Fruit fly (Drosophila melanogaster) whole organism, embryonic: ENCODE data around the gene CG16717.

Source experiments
- Adf1 ChIP-seq: fragments of 200-800 bp; sonication (Bioruptor generic); IDR thresholded peaks from 2 replicates; pipeline ENCODE4 v1.3.6; 2022; ENCODE audit warnings: missing biosample characterization, missing genetic modification characterization
- Atf6 ChIP-seq: fragments of 200-800 bp; sonication (Bioruptor generic); IDR thresholded peaks from 2 replicates; pipeline ENCODE4 v1.3.6; 2022; ENCODE audit warnings: missing biosample characterization, missing genetic modification characterization
- BEAF-32 ChIP-seq: fragments of 200-800 bp; sonication (Bioruptor generic); optimal IDR thresholded peaks from 3 replicates; lab custom pipeline; 2017; ENCODE audit warnings: missing biosample characterization, missing genetic modification characterization, mild to moderate bottlenecking, moderate library complexity, missing genetic modification reagents
- CG10267 ChIP-seq: fragments of 200-800 bp; sonication (Bioruptor generic); optimal IDR thresholded peaks from 2 replicates; lab custom pipeline; 2018; ENCODE audit warnings: missing biosample characterization, mild to moderate bottlenecking, missing genetic modification characterization, moderate library complexity
- CG12071 ChIP-seq: fragments of 200-800 bp; sonication (Bioruptor generic); optimal IDR thresholded peaks from 3 replicates; lab custom pipeline; 2018; ENCODE audit warnings: missing biosample characterization, mild to moderate bottlenecking, missing genetic modification characterization
- CG12942 ChIP-seq: fragments of 200-800 bp; sonication (Bioruptor generic); optimal IDR thresholded peaks from 3 replicates; lab custom pipeline; 2016; ENCODE audit warnings: missing biosample characterization, missing genetic modification characterization
- CG13287 ChIP-seq: fragments of 200-800 bp; sonication (Bioruptor generic); IDR thresholded peaks from 2 replicates; pipeline ENCODE4 v1.3.6; 2022; ENCODE audit warnings: missing biosample characterization, missing genetic modification characterization; ENCODE audit not compliant: partially characterized antibody
- CG1529 ChIP-seq: fragments of 200-800 bp; sonication (Bioruptor generic); optimal IDR thresholded peaks from 3 replicates; lab custom pipeline; 2018; ENCODE audit warnings: missing biosample characterization, missing genetic modification characterization
- CG15514 ChIP-seq: fragments of 200-800 bp; sonication (Bioruptor generic); optimal IDR thresholded peaks from 3 replicates; lab custom pipeline; 2017; ENCODE audit warnings: missing biosample characterization, missing genetic modification characterization, mild to moderate bottlenecking, moderate library complexity, missing genetic modification reagents
- CG15696 ChIP-seq: fragments of 200-800 bp; sonication (Bioruptor generic); optimal IDR thresholded peaks from 2 replicates; lab custom pipeline; 2019; ENCODE audit warnings: missing biosample characterization, mild to moderate bottlenecking, missing genetic modification characterization, moderate library complexity
- CG16863 ChIP-seq: fragments of 200-800 bp; sonication (Bioruptor generic); optimal IDR thresholded peaks from 3 replicates; lab custom pipeline; 2016; ENCODE audit warnings: missing biosample characterization, missing genetic modification characterization
- CG17568 ChIP-seq: fragments of 200-800 bp; sonication (Bioruptor generic); optimal IDR thresholded peaks from 2 replicates; lab custom pipeline; 2018; ENCODE audit warnings: missing biosample characterization, mild to moderate bottlenecking, missing genetic modification characterization, moderate library complexity
- CG2678 ChIP-seq: fragments of 200-800 bp; sonication (Bioruptor generic); optimal IDR thresholded peaks from 3 replicates; lab custom pipeline; 2019; ENCODE audit warnings: missing biosample characterization, mild to moderate bottlenecking, missing genetic modification characterization, moderate library complexity
- CG3163 ChIP-seq: fragments of 200-800 bp; sonication (Bioruptor generic); optimal IDR thresholded peaks from 3 replicates; lab custom pipeline; 2016; ENCODE audit warnings: missing biosample characterization, missing genetic modification characterization
- CG34376 ChIP-seq: fragments of 200-800 bp; sonication (Bioruptor generic); optimal IDR thresholded peaks from 2 replicates; lab custom pipeline; 2018; ENCODE audit warnings: missing biosample characterization, mild to moderate bottlenecking, missing genetic modification characterization
- CG3995 ChIP-seq: fragments of 200-800 bp; sonication (Bioruptor generic); optimal IDR thresholded peaks from 3 replicates; lab custom pipeline; 2016; ENCODE audit warnings: missing biosample characterization, missing genetic modification characterization
- CG4360 ChIP-seq: fragments of 200-800 bp; sonication (Bioruptor generic); IDR thresholded peaks from 2 replicates; pipeline ENCODE4 v1.3.6; 2022; ENCODE audit warnings: missing biosample characterization, missing genetic modification characterization
- CG5245 ChIP-seq: fragments of 200-800 bp; sonication (Bioruptor generic); optimal IDR thresholded peaks from 3 replicates; lab custom pipeline; 2016; ENCODE audit warnings: missing biosample characterization, missing genetic modification characterization
- CG8290 ChIP-seq, 3 experiments: fragments of 200-800 bp; sonication (Bioruptor generic); optimal IDR thresholded peaks; 2 replicates each; lab custom pipeline; 2016 to 2019; ENCODE audit warnings: missing biosample characterization in 3 of 3, missing genetic modification characterization in 3 of 3, mild to moderate bottlenecking in 2 of 3, moderate library complexity in 1 of 3
- CG8359 ChIP-seq: fragments of 200-800 bp; sonication (Bioruptor generic); optimal IDR thresholded peaks from 2 replicates; lab custom pipeline; 2017; ENCODE audit warnings: missing biosample characterization, mild to moderate bottlenecking, missing genetic modification characterization, borderline replicate concordance
- CG9817 ChIP-seq: fragments of 200-800 bp; sonication (Bioruptor generic); optimal IDR thresholded peaks from 2 replicates; lab custom pipeline; 2018; ENCODE audit warnings: missing biosample characterization, mild to moderate bottlenecking, missing genetic modification characterization, moderate library complexity
- Dbx ChIP-seq: fragments of 200-800 bp; sonication (Bioruptor generic); IDR thresholded peaks from 3 replicates; pipeline ENCODE4 v1.3.6; 2022; ENCODE audit warnings: missing biosample characterization, missing genetic modification characterization
- Dfd ChIP-seq, 2 experiments: fragments of >200 bp; optimal IDR thresholded peaks; 2 replicates each; lab custom pipeline; 2017; ENCODE audit warnings: missing biosample characterization in 2 of 2, missing genetic modification characterization in 2 of 2
- Dll ChIP-seq: fragments of 200-800 bp; sonication (Bioruptor generic); IDR thresholded peaks from 4 replicates; pipeline ENCODE4 v1.3.6; 2022; ENCODE audit warnings: missing biosample characterization, missing genetic modification characterization; ENCODE audit not compliant: partially characterized antibody
- Dref ChIP-seq: fragments of 200-800 bp; sonication (Bioruptor generic); IDR thresholded peaks from 2 replicates; pipeline ENCODE4 v1.3.6; 2022; ENCODE audit warnings: missing biosample characterization, missing genetic modification characterization
- HmgZ ChIP-seq: fragments of 200-800 bp; sonication (Bioruptor generic); optimal IDR thresholded peaks from 2 replicates; lab custom pipeline; 2018; ENCODE audit warnings: missing biosample characterization, mild to moderate bottlenecking, missing genetic modification characterization
- Hr39 ChIP-seq: fragments of >200 bp; optimal IDR thresholded peaks from 2 replicates; lab custom pipeline; 2017
- Meics ChIP-seq: fragments of 200-800 bp; sonication (Bioruptor generic); optimal IDR thresholded peaks from 2 replicates; lab custom pipeline; 2017; ENCODE audit warnings: missing biosample characterization, mild to moderate bottlenecking, missing genetic modification characterization
- Mes4 ChIP-seq: fragments of 200-800 bp; sonication (Bioruptor generic); optimal IDR thresholded peaks from 2 replicates; lab custom pipeline; 2016; ENCODE audit warnings: missing biosample characterization, missing genetic modification characterization
- Nf-YA ChIP-seq: fragments of 200-800 bp; sonication (Bioruptor generic); IDR thresholded peaks from 2 replicates; pipeline ENCODE4 v1.3.6; 2022; ENCODE audit warnings: missing biosample characterization, missing genetic modification characterization
- Scr ChIP-seq: fragments of 200-800 bp; sonication (Bioruptor generic); IDR thresholded peaks from 2 replicates; pipeline ENCODE4 v1.3.6; 2022; ENCODE audit warnings: missing biosample characterization, missing genetic modification characterization; ENCODE audit not compliant: partially characterized antibody
- Tbp ChIP-seq: fragments of >200 bp; optimal IDR thresholded peaks from 2 replicates; lab custom pipeline; 2018; ENCODE audit warnings: missing biosample characterization, missing genetic modification characterization
- Trl ChIP-seq, 3 experiments: fragments of >200 bp in 2 of 3; fragments of 200-800 bp in 1 of 3; sonication (Bioruptor generic) in 1 of 3; optimal IDR thresholded peaks; 2 replicates in 1 of 3; 3 replicates in 2 of 3; lab custom pipeline; 2016 to 2017; ENCODE audit warnings: missing biosample characterization in 1 of 3, missing genetic modification characterization in 1 of 3
- al ChIP-seq: fragments of 200-800 bp; sonication (Bioruptor generic); IDR thresholded peaks from 2 replicates; pipeline ENCODE4 v1.3.6; 2022; ENCODE audit warnings: missing biosample characterization, missing genetic modification characterization
- bcd ChIP-seq: fragments of 200-800 bp; sonication (Bioruptor generic); optimal IDR thresholded peaks from 2 replicates; lab custom pipeline; 2017; ENCODE audit warnings: missing biosample characterization, mild to moderate bottlenecking, missing genetic modification characterization
- chinmo ChIP-seq: fragments of 200-800 bp; sonication (Bioruptor generic); IDR thresholded peaks from 4 replicates; pipeline ENCODE4 v1.3.6; 2022; ENCODE audit warnings: missing biosample characterization, missing genetic modification characterization; ENCODE audit not compliant: partially characterized antibody
- ci ChIP-seq: fragments of 200-800 bp; sonication (Bioruptor generic); IDR thresholded peaks from 3 replicates; pipeline ENCODE4 v1.3.6; 2022; ENCODE audit warnings: missing biosample characterization, missing genetic modification characterization
- dmrt99B ChIP-seq: fragments of 200-800 bp; sonication (Bioruptor generic); optimal IDR thresholded peaks from 2 replicates; lab custom pipeline; 2018; ENCODE audit warnings: missing biosample characterization, mild to moderate bottlenecking, missing genetic modification characterization, moderate library complexity
- fd3F ChIP-seq: fragments of 200-800 bp; sonication (Bioruptor generic); optimal IDR thresholded peaks from 2 replicates; lab custom pipeline; 2018; ENCODE audit warnings: missing biosample characterization, mild to moderate bottlenecking, missing genetic modification characterization, moderate library complexity
- gce ChIP-seq: fragments of 200-800 bp; sonication (Bioruptor generic); IDR thresholded peaks from 3 replicates; pipeline ENCODE4 v1.3.6; 2022; ENCODE audit warnings: missing biosample characterization, missing genetic modification characterization
- mld ChIP-seq: fragments of 200-800 bp; sonication (Bioruptor generic); IDR thresholded peaks from 3 replicates; pipeline ENCODE4 v1.3.6; 2022; ENCODE audit warnings: missing biosample characterization, missing genetic modification characterization; ENCODE audit not compliant: partially characterized antibody
- ranshi ChIP-seq: fragments of 200-800 bp; sonication (Bioruptor generic); IDR thresholded peaks from 2 replicates; pipeline ENCODE4 v1.3.6; 2022; ENCODE audit warnings: missing biosample characterization, missing genetic modification characterization
- ro ChIP-seq: fragments of 200-800 bp; sonication (Bioruptor generic); IDR thresholded peaks from 2 replicates; pipeline ENCODE4 v1.3.6; 2022; ENCODE audit warnings: missing biosample characterization, missing genetic modification characterization
- scrt ChIP-seq: fragments of 200-800 bp; sonication (Bioruptor generic); optimal IDR thresholded peaks from 2 replicates; lab custom pipeline; 2018; ENCODE audit warnings: missing biosample characterization, mild to moderate bottlenecking, missing genetic modification characterization, moderate library complexity
- sqz ChIP-seq: fragments of 200-800 bp; sonication (Bioruptor generic); optimal IDR thresholded peaks from 3 replicates; lab custom pipeline; 2018; ENCODE audit warnings: missing biosample characterization, mild to moderate bottlenecking, missing genetic modification characterization
- tap ChIP-seq: fragments of 200-800 bp; optimal IDR thresholded peaks from 3 replicates; lab custom pipeline; 2019; ENCODE audit warnings: missing biosample characterization, mild to moderate bottlenecking, missing genetic modification characterization, moderate library complexity
- wor ChIP-seq: fragments of 200-800 bp; sonication (Bioruptor generic); IDR thresholded peaks from 2 replicates; pipeline ENCODE4 v1.3.6; 2022; ENCODE audit warnings: missing biosample characterization, missing genetic modification characterization
- zen2 ChIP-seq: fragments of 200-800 bp; sonication (Bioruptor generic); IDR thresholded peaks from 3 replicates; pipeline ENCODE4 v1.3.6; 2022; ENCODE audit warnings: missing biosample characterization, missing genetic modification characterization; ENCODE audit not compliant: partially characterized antibody

The CG16717 gene

DNA sequence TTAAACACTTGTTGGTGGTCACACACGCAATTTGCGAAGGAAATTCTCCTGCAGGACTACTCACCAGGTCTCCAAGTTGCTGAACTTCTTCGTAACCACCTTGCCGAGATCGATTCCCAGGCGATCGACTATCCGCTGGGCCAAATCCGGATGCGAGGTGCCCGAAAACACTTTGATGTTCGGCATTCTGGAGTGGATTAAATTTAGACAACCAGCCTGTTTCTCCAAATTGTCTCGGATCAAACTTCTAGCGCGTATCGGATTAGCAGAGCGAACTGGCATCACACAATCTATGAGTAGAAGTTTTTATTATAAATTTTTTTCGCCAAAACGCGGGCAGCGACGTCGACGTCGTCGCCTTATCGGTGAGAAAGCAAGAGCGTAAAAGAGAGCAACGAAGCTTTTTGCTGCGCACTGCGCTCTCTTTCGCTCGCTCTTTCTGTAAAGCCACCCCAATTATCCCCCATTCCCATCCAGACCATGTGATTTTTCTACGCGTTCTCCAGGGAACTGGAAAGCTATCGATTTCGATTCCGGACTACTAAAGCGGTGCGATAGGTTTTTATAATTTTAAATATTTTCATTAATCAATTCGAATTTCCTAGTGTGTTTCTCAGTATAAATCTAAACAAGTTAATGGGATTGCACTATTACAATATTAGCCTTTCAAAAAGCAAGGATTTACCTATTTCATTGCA lies 15.3 kb downstream of the CG16717 start (continued):
- TF ChIP-seq Trl (optimal IDR thresholded peaks at IDR 0.05; lab: Kevin White, UChicago) (peak; percentile 91 to 98), Trl (GFP tag; optimal IDR thresholded peaks at IDR 0.05; lab: Kevin White, UChicago) (no peak), CG9817 (tag; lab: Kevin White, UChicago) (no peak), Adf1 (GFP tag; lab: Robert Waterston, UW) (peak; percentile 96), wor (GFP tag; lab: Robert Waterston, UW) (no peak), scrt (peak; percentile 6), CG1529 (GFP tag; lab: Kevin White, UChicago) (no peak), ranshi (GFP tag; lab: Robert Waterston, UW) (no peak), CG3995 (GFP tag; lab: Kevin White, UChicago) (peak; percentile 13), CG15514 (GFP tag; lab: Kevin White, UChicago) (peak; percentile 46), CG8290 (GFP tag; optimal IDR thresholded peaks at IDR 0.05; lab: Kevin White, UChicago) (no peak), CG8290 (tag; optimal IDR thresholded peaks at IDR 0.05; lab: Kevin White, UChicago) (peak in 1 of 2 experiments; percentile 21), Dbx (peak; percentile 37; the same call in 1 of the 3 replicates), tap (tag; lab: Kevin White, UChicago) (no peak), CG16863 (GFP tag; lab: Kevin White, UChicago) (no peak), CG17568 (peak; percentile 31), zen2 (GFP tag; lab: Robert Waterston, UW) (peak; percentile 49; the same call in 1 of the 3 replicates), ci (GFP tag; lab: Robert Waterston, UW) (peak; percentile 38; the same call in 1 of the 3 replicates), CG13287 (peak; percentile 49; the same call in 1 of the 2 replicates), Meics (GFP tag; lab: Kevin White, UChicago) (peak; percentile 15), CG5245 (no peak), ro (no peak), al (GFP tag; lab: Robert Waterston, UW) (no peak), bcd (GFP tag; lab: Kevin White, UChicago) (peak; percentile 9), CG4360 (GFP tag; lab: Robert Waterston, UW) (no peak), Hr39 (lab: Kevin White, UChicago) (no peak), dmrt99B (tag; lab: Kevin White, UChicago) (no peak), CG15696 (tag; lab: Kevin White, UChicago) (no peak), Scr (GFP tag; lab: Robert Waterston, UW) (0 out of 2 replicates have a peak, but pooled peaks have one; percentile 33), CG34376 (GFP tag; lab: Kevin White, UChicago) (peak; percentile 51), Atf6 (GFP tag; lab: Robert Waterston, UW) (0 out of 2 replicates have a peak, but pooled peaks have one; percentile 8), gce (GFP tag; lab: Robert Waterston, UW) (no peak), CG8359 (GFP tag; lab: Kevin White, UChicago) (no peak), CG12071 (GFP tag; lab: Kevin White, UChicago) (peak; percentile 14), BEAF-32 (peak; percentile 12), Nf-YA (GFP tag; lab: Robert Waterston, UW) (no peak), CG2678 (peak; percentile 14), Mes4 (GFP tag; lab: Kevin White, UChicago) (no peak), CG3163 (GFP tag; lab: Kevin White, UChicago) (peak; percentile 86), Dfd (GFP tag; optimal IDR thresholded peaks at IDR 0.05; lab: Kevin White, UChicago) (no peak), Tbp (GFP tag; lab: Kevin White, UChicago) (no peak), Dll (GFP tag; lab: Robert Waterston, UW) (0 out of 4 replicates have a peak, but pooled peaks have one; percentile 18), CG12942 (GFP tag; lab: Kevin White, UChicago) (no peak), mld (no peak), fd3F (GFP tag; lab: Kevin White, UChicago) (no peak), Dref (GFP tag; lab: Robert Waterston, UW) (peak; percentile 51), chinmo (peak; percentile 87; the same call in 2 of the 4 replicates), HmgZ (tag; lab: Kevin White, UChicago) (no peak), sqz (GFP tag; lab: Kevin White, UChicago) (peak; percentile 49), CG10267 (no peak)
